Worm (Caenorhabditis elegans) whole organism, L1 larva: ENCODE data around the gene xbx-4.
A peak's percentile ranks its signal among the peaks of the same experiment; 100 is the strongest.

ENCODE experiments used
- F16B12.6 ChIP-seq: fragments of 150-350 bp; optimal IDR thresholded peaks from 2 replicates; lab custom pipeline; 2014; ENCODE audit warnings: missing biosample characterization, missing genetic modification characterization
- alr-1 ChIP-seq: fragments of 200-800 bp; sonication (Bioruptor generic); optimal IDR thresholded peaks from 2 replicates; lab custom pipeline; 2018; ENCODE audit warnings: borderline replicate concordance, mild to moderate bottlenecking, missing genetic modification characterization, missing compliant biosample characterization
- aly-2 ChIP-seq: fragments of 150-350 bp; optimal IDR thresholded peaks from 2 replicates; lab custom pipeline; 2014; ENCODE audit warnings: missing biosample characterization, missing genetic modification characterization
- ama-1 ChIP-seq: fragments of 150-350 bp; optimal IDR thresholded peaks from 2 replicates; lab custom pipeline; 2014
- blmp-1 ChIP-seq: fragments of 150-350 bp; optimal IDR thresholded peaks from 2 replicates; lab custom pipeline; 2014; ENCODE audit warnings: missing biosample characterization, missing genetic modification characterization
- ceh-88 ChIP-seq: fragments of 200-800 bp; sonication (Bioruptor generic); IDR thresholded peaks from 2 replicates; pipeline ENCODE4 v1.3.6; 2022; ENCODE audit warnings: missing genetic modification characterization, missing compliant biosample characterization
- ces-1 ChIP-seq: fragments of 150-350 bp; optimal IDR thresholded peaks from 2 replicates; lab custom pipeline; 2014; ENCODE audit warnings: missing biosample characterization, missing genetic modification reagents, missing genetic modification characterization
- dpl-1 ChIP-seq, 3 experiments: fragments of 150-350 bp in 2 of 3; sonication (generic microtip) in 1 of 3; optimal IDR thresholded peaks; 2 replicates each; lab custom pipeline; 2014 to 2017; ENCODE audit warnings: missing biosample characterization in 3 of 3, missing genetic modification characterization in 3 of 3, missing genetic modification reagents in 3 of 3
- efl-1 ChIP-seq, 4 experiments: fragments of 150-350 bp; optimal IDR thresholded peaks in 3 of 4; peaks in 1 of 4; 1 replicate in 1 of 4; 2 replicates in 3 of 4; lab custom pipeline; 2014; ENCODE audit warnings: missing biosample characterization in 2 of 4, missing genetic modification characterization in 2 of 4, missing genetic modification reagents in 2 of 4
- efl-3 ChIP-seq: fragments of 200-800 bp; sonication (Bioruptor generic); optimal IDR thresholded peaks from 2 replicates; lab custom pipeline; 2018; ENCODE audit warnings: mild to moderate bottlenecking, missing genetic modification characterization, missing compliant biosample characterization
- elt-2 ChIP-seq: sonication (generic microtip); optimal IDR thresholded peaks from 2 replicates; lab custom pipeline; 2016; ENCODE audit warnings: missing genetic modification characterization, mild to moderate bottlenecking, inconsistent platforms, missing compliant biosample characterization, missing genetic modification reagents
- elt-3 ChIP-seq, 6 experiments: fragments of 150-350 bp in 1 of 6; sonication (generic microtip); optimal IDR thresholded peaks; 2 replicates each; lab custom pipeline; 2017 to 2018; ENCODE audit warnings: missing biosample characterization in 6 of 6, missing genetic modification characterization in 6 of 6, inconsistent platforms in 1 of 6
- ets-5 ChIP-seq: fragments of 200-800 bp; sonication (Bioruptor generic); IDR thresholded peaks from 2 replicates; pipeline ENCODE4 v1.3.6; 2022; ENCODE audit warnings: missing genetic modification characterization, missing compliant biosample characterization
- fkh-8 ChIP-seq: sonication (generic microtip); optimal IDR thresholded peaks from 2 replicates; lab custom pipeline; 2016; ENCODE audit warnings: mild to moderate bottlenecking, missing genetic modification characterization, missing compliant biosample characterization
- grh-1 ChIP-seq: fragments of 200-800 bp; sonication (Bioruptor generic); IDR thresholded peaks from 2 replicates; pipeline ENCODE4 v1.3.6; 2022; ENCODE audit warnings: missing genetic modification reagents, missing genetic modification characterization, missing compliant biosample characterization
- irx-1 ChIP-seq: sonication (generic microtip); optimal IDR thresholded peaks from 2 replicates; lab custom pipeline; 2016; ENCODE audit warnings: missing genetic modification characterization, missing compliant biosample characterization
- isw-1 ChIP-seq: fragments of 200-800 bp; sonication (Bioruptor generic); IDR thresholded peaks from 2 replicates; pipeline ENCODE4 v1.3.6; 2022; ENCODE audit warnings: missing genetic modification characterization, missing compliant biosample characterization
- lir-3 ChIP-seq: sonication (generic microtip); optimal IDR thresholded peaks from 2 replicates; lab custom pipeline; 2016; ENCODE audit warnings: mild to moderate bottlenecking, missing genetic modification characterization, moderate library complexity, missing compliant biosample characterization; ENCODE audit not compliant: poor library complexity
- lsy-2 ChIP-seq, 2 experiments: fragments of 150-350 bp; optimal IDR thresholded peaks; 2 replicates each; lab custom pipeline; 2014; ENCODE audit warnings: missing biosample characterization in 2 of 2, missing genetic modification characterization in 2 of 2
- mab-9 ChIP-seq: fragments of 200-800 bp; sonication (Bioruptor generic); IDR thresholded peaks from 2 replicates; pipeline ENCODE4 v1.3.6; 2022; ENCODE audit warnings: missing genetic modification reagents, missing genetic modification characterization, missing compliant biosample characterization
- mdl-1 ChIP-seq, 2 experiments: fragments of 150-350 bp; optimal IDR thresholded peaks; 2 replicates each; lab custom pipeline; 2014 to 2017; ENCODE audit warnings: missing biosample characterization in 2 of 2, missing genetic modification characterization in 2 of 2, inconsistent platforms in 1 of 2
- nhr-19 ChIP-seq: fragments of 200-800 bp; sonication (Bioruptor generic); conservative IDR thresholded peaks from 2 replicates; pipeline ENCODE4 v1.3.6; 2022; ENCODE audit warnings: missing genetic modification characterization, missing compliant biosample characterization
- nhr-47 ChIP-seq: sonication (generic microtip); optimal IDR thresholded peaks from 2 replicates; lab custom pipeline; 2016; ENCODE audit warnings: mild to moderate bottlenecking, missing genetic modification characterization, moderate library complexity, missing compliant biosample characterization
- nhr-77 ChIP-seq: fragments of 150-350 bp; optimal IDR thresholded peaks from 2 replicates; lab custom pipeline; 2014; ENCODE audit warnings: missing biosample characterization, missing genetic modification characterization
- nhr-84 ChIP-seq: sonication (generic microtip); optimal IDR thresholded peaks from 2 replicates; lab custom pipeline; 2017; ENCODE audit warnings: missing biosample characterization, missing genetic modification characterization
- nhr-85 ChIP-seq: sonication (generic microtip); peaks from one replicate; lab custom pipeline; 2016; ENCODE audit warnings: missing genetic modification characterization, inconsistent platforms, missing compliant biosample characterization
- nhr-90 ChIP-seq: sonication (generic microtip); optimal IDR thresholded peaks from 2 replicates; lab custom pipeline; 2016; ENCODE audit warnings: mild to moderate bottlenecking, missing genetic modification characterization, missing compliant biosample characterization; ENCODE audit not compliant: poor library complexity
- pag-3 ChIP-seq: sonication (generic microtip); optimal IDR thresholded peaks from 2 replicates; lab custom pipeline; 2017; ENCODE audit warnings: missing genetic modification characterization, mild to moderate bottlenecking, missing compliant biosample characterization, antibody characterized with exemption, borderline replicate concordance; ENCODE audit not compliant: insufficient read depth
- rnt-1 ChIP-seq: sonication (generic microtip); optimal IDR thresholded peaks from 2 replicates; lab custom pipeline; 2016; ENCODE audit warnings: mild to moderate bottlenecking, missing genetic modification characterization, moderate library complexity, missing compliant biosample characterization
- snpc-4 ChIP-seq: fragments of 150-350 bp; optimal IDR thresholded peaks from 2 replicates; lab custom pipeline; 2014; ENCODE audit warnings: missing biosample characterization, missing genetic modification characterization
- sptf-1 ChIP-seq: fragments of 150-350 bp; optimal IDR thresholded peaks from 2 replicates; lab custom pipeline; 2014; ENCODE audit warnings: missing biosample characterization, missing genetic modification characterization
- sup-37 ChIP-seq: fragments of 200-800 bp; sonication (Bioruptor generic); optimal IDR thresholded peaks from 2 replicates; lab custom pipeline; 2018; ENCODE audit warnings: mild to moderate bottlenecking, missing genetic modification characterization, missing compliant biosample characterization
- unc-130 ChIP-seq: fragments of 150-350 bp; optimal IDR thresholded peaks from 2 replicates; lab custom pipeline; 2017; ENCODE audit warnings: missing biosample characterization, missing genetic modification characterization, inconsistent platforms
- unc-62 ChIP-seq: fragments of 150-350 bp; optimal IDR thresholded peaks from 2 replicates; lab custom pipeline; 2014; ENCODE audit warnings: missing biosample characterization, missing genetic modification reagents, missing genetic modification characterization
- unc-86 ChIP-seq: sonication (generic microtip); optimal IDR thresholded peaks from 2 replicates; lab custom pipeline; 2016; ENCODE audit warnings: missing genetic modification characterization, missing compliant biosample characterization
- vab-15 ChIP-seq: sonication (generic microtip); optimal IDR thresholded peaks from 2 replicates; lab custom pipeline; 2017; ENCODE audit warnings: missing genotype, mild to moderate bottlenecking, missing genetic modification characterization, missing compliant biosample characterization
- zip-4 ChIP-seq: fragments of 200-800 bp; sonication (Bioruptor generic); optimal IDR thresholded peaks from 2 replicates; lab custom pipeline; 2018; ENCODE audit warnings: mild to moderate bottlenecking, missing genetic modification characterization, moderate library complexity, missing compliant biosample characterization
- ztf-11 ChIP-seq, 2 experiments: sonication (generic microtip); optimal IDR thresholded peaks; 2 replicates each; lab custom pipeline; 2016 to 2017; ENCODE audit warnings: missing genetic modification characterization in 2 of 2, missing biosample characterization in 1 of 2, missing compliant biosample characterization in 1 of 2
- ztf-4 ChIP-seq: fragments of 150-350 bp; optimal IDR thresholded peaks from 2 replicates; lab custom pipeline; 2014; ENCODE audit warnings: missing biosample characterization, missing genetic modification characterization

Gene xbx-4

ce11 chrIV:2130714-2131113 lies 16.3 kb downstream of the xbx-4 start, which contains the start of gene prmt-6:
Gene prmt-6, plus strand, starts transcription at chrIV:2130965.
- TF ChIP-seq mdl-1 (tag; optimal IDR thresholded peaks at IDR 0.05; lab: Kevin White, UChicago) (no peak), lsy-2 (tag; optimal IDR thresholded peaks at IDR 0.05; lab: Kevin White, UChicago) (no peak), vab-15 (tag; lab: Kevin White, UChicago) (no peak), ces-1 (no peak), sptf-1 (tag; lab: Kevin White, UChicago) (no peak), isw-1 (no peak), lir-3 (tag; lab: Kevin White, UChicago) (no peak), fkh-8 (tag; lab: Kevin White, UChicago) (no peak), elt-2 (peak; percentile 72), pag-3 (tag; lab: Kevin White, UChicago) (no peak), unc-86 (tag; lab: Kevin White, UChicago) (no peak), nhr-85 (no peak), ama-1 (lab: Kevin White, UChicago) (no peak), aly-2 (tag; lab: Kevin White, UChicago) (no peak), mab-9 (GFP tag; lab: Robert Waterston, UW) (no peak), dpl-1 (GFP tag; optimal IDR thresholded peaks at IDR 0.05; lab: Kevin White, UChicago) (no peak), snpc-4 (tag; lab: Kevin White, UChicago) (no peak), ceh-88 (GFP tag; lab: Robert Waterston, UW) (no peak), nhr-77 (tag; lab: Kevin White, UChicago) (no peak), ztf-4 (tag; lab: Kevin White, UChicago) (no peak), elt-3 (tag; optimal IDR thresholded peaks at IDR 0.05; lab: Kevin White, UChicago) (peak in 3 of 6 experiments; percentile 14 to 84 (median 36)), blmp-1 (peak; percentile 28), unc-130 (tag; lab: Kevin White, UChicago) (no peak)

ce11 chrIV:2133431-2133940 lies 19.0 kb downstream of the xbx-4 start, which contains the start of gene C23H5.12:
Gene C23H5.12, plus strand, starts transcription at chrIV:2133481.
- TF ChIP-seq sup-37 (GFP tag; lab: Kevin White, UChicago) = no peak
- TF ChIP-seq unc-86 (tag; lab: Kevin White, UChicago) = no peak
- no peak for TF ChIP-seq isw-1
- TF ChIP-seq nhr-85 = no peak
- no peak for TF ChIP-seq ets-5 (GFP tag; lab: Robert Waterston, UW)
- no peak for TF ChIP-seq unc-62 (GFP tag; lab: Kevin White, UChicago)
- no peak for TF ChIP-seq F16B12.6 (tag; lab: Kevin White, UChicago)
- TF ChIP-seq efl-1 (optimal IDR thresholded peaks at IDR 0.05; lab: Kevin White, UChicago) = no peak
- no peak for TF ChIP-seq efl-1 (GFP tag; optimal IDR thresholded peaks at IDR 0.05 in 1 of 2; lab: Kevin White, UChicago)
- no peak for TF ChIP-seq nhr-90
- no peak for TF ChIP-seq nhr-84 (tag; lab: Kevin White, UChicago)
- TF ChIP-seq blmp-1 = no peak
- no peak for TF ChIP-seq nhr-47 (tag; lab: Kevin White, UChicago)
- TF ChIP-seq mdl-1 (tag; optimal IDR thresholded peaks at IDR 0.05; lab: Kevin White, UChicago) = no peak
- TF ChIP-seq nhr-19 (GFP tag; lab: Robert Waterston, UW) = no peak
- TF ChIP-seq ztf-11 (tag; optimal IDR thresholded peaks at IDR 0.05; lab: Kevin White, UChicago) = no peak
- TF ChIP-seq irx-1 = no peak
- no peak for TF ChIP-seq alr-1
- no peak for TF ChIP-seq grh-1 (GFP tag; lab: Robert Waterston, UW)

- TF ChIP-seq zip-4 (GFP tag; lab: Kevin White, UChicago) (no peak), lsy-2 (tag; optimal IDR thresholded peaks at IDR 0.05; lab: Kevin White, UChicago) (no peak), nhr-84 (tag; lab: Kevin White, UChicago) (no peak), nhr-85 (peak; percentile 9), rnt-1 (tag; lab: Kevin White, UChicago) (peak; percentile 19), efl-3 (GFP tag; lab: Kevin White, UChicago) (no peak)
Observed at ce11 chrIV:2136607-2137006, 22.2 kb downstream of the xbx-4 start, which contains the start of gene test-1. Gene test-1, plus strand, starts transcription at chrIV:2136951.
